Fruit fly (Drosophila melanogaster) whole organism, adult: Measurements from ENCODE around the gene Mul1.

Experiments
- CG11617 ChIP-seq: fragments of 200-800 bp; sonication (Bioruptor generic); optimal IDR thresholded peaks from 2 replicates; lab custom pipeline; 2017; ENCODE audit warnings: mild to moderate bottlenecking, missing biosample characterization, missing genetic modification reagents, missing genetic modification characterization
- CG12768 ChIP-seq: fragments of 200-800 bp; sonication (Bioruptor generic); optimal IDR thresholded peaks from 2 replicates; lab custom pipeline; 2017; ENCODE audit warnings: missing biosample characterization, missing genetic modification characterization, mild to moderate bottlenecking, moderate library complexity, missing genetic modification reagents
- CG14711 ChIP-seq: fragments of 200-800 bp; sonication (Bioruptor generic); optimal IDR thresholded peaks from 2 replicates; lab custom pipeline; 2018; ENCODE audit warnings: missing biosample characterization, mild to moderate bottlenecking, missing genetic modification characterization, moderate library complexity
- CG1620 ChIP-seq: fragments of 200-800 bp; sonication (Bioruptor generic); optimal IDR thresholded peaks from 2 replicates; lab custom pipeline; 2016; ENCODE audit warnings: missing biosample characterization, missing genetic modification characterization
- CG33017 ChIP-seq: fragments of 200-800 bp; sonication (Bioruptor generic); optimal IDR thresholded peaks from 2 replicates; lab custom pipeline; 2018; ENCODE audit warnings: missing biosample characterization, mild to moderate bottlenecking, missing genetic modification characterization, moderate library complexity
- CG5204 ChIP-seq: fragments of 200-800 bp; sonication (Bioruptor generic); optimal IDR thresholded peaks from 2 replicates; lab custom pipeline; 2016; ENCODE audit warnings: missing biosample characterization, missing genetic modification characterization
- CG7045 ChIP-seq: fragments of 200-800 bp; sonication (Bioruptor generic); optimal IDR thresholded peaks from 2 replicates; lab custom pipeline; 2017; ENCODE audit warnings: missing biosample characterization, mild to moderate bottlenecking, missing genetic modification characterization
- CG7101 ChIP-seq: fragments of 200-800 bp; sonication (Bioruptor generic); optimal IDR thresholded peaks from 2 replicates; lab custom pipeline; 2018; ENCODE audit warnings: missing biosample characterization, mild to moderate bottlenecking, missing genetic modification characterization, moderate library complexity
- Clk ChIP-seq: fragments of 200-800 bp; sonication (Bioruptor generic); optimal IDR thresholded peaks from 2 replicates; lab custom pipeline; 2017; ENCODE audit warnings: missing biosample characterization, missing genetic modification characterization
- Crg-1 ChIP-seq: fragments of 200-800 bp; sonication (Bioruptor generic); optimal IDR thresholded peaks from 2 replicates; lab custom pipeline; 2016; ENCODE audit warnings: missing biosample characterization, missing genetic modification characterization
- Hr96 ChIP-seq: fragments of 200-800 bp; sonication (Bioruptor generic); optimal IDR thresholded peaks from 2 replicates; lab custom pipeline; 2016; ENCODE audit warnings: missing biosample characterization, missing genetic modification characterization
- Mnt ChIP-seq: fragments of 200-800 bp; sonication (Bioruptor generic); optimal IDR thresholded peaks from 2 replicates; lab custom pipeline; 2016; ENCODE audit warnings: missing biosample characterization, mild to moderate bottlenecking, missing genetic modification characterization
- bab1 ChIP-seq: fragments of 200-800 bp; sonication (Bioruptor generic); optimal IDR thresholded peaks from 3 replicates; lab custom pipeline; 2019; ENCODE audit warnings: missing biosample characterization, mild to moderate bottlenecking, missing genetic modification characterization, moderate library complexity
- cic ChIP-seq: fragments of 200-800 bp; sonication (Bioruptor generic); optimal IDR thresholded peaks from 2 replicates; lab custom pipeline; 2017; ENCODE audit warnings: missing biosample characterization, mild to moderate bottlenecking, missing genetic modification characterization, moderate library complexity
- cnc ChIP-seq, 2 experiments: fragments of >200 bp; optimal IDR thresholded peaks; 2 replicates each; lab custom pipeline; 2017
- kay ChIP-seq: fragments of 200-800 bp; sonication (Bioruptor generic); peaks from one replicate; lab custom pipeline; 2016; ENCODE audit warnings: missing biosample characterization, missing genetic modification characterization, borderline replicate concordance
- ovo ChIP-seq: fragments of 200-800 bp; sonication (Bioruptor generic); optimal IDR thresholded peaks from 2 replicates; lab custom pipeline; 2016; ENCODE audit warnings: missing biosample characterization, missing genetic modification characterization
- pad ChIP-seq: fragments of 200-800 bp; sonication (Bioruptor generic); optimal IDR thresholded peaks from 3 replicates; lab custom pipeline; 2017; ENCODE audit warnings: missing biosample characterization, missing genetic modification characterization, mild to moderate bottlenecking, moderate library complexity, missing genetic modification reagents
- tj ChIP-seq: fragments of 200-800 bp; sonication (Bioruptor generic); optimal IDR thresholded peaks from 3 replicates; lab custom pipeline; 2017; ENCODE audit warnings: missing biosample characterization, mild to moderate bottlenecking, missing genetic modification characterization, moderate library complexity
- toe ChIP-seq: fragments of 200-800 bp; sonication (Bioruptor generic); optimal IDR thresholded peaks from 2 replicates; lab custom pipeline; 2016; ENCODE audit warnings: missing biosample characterization, missing genetic modification characterization

Mul1 gene

DNA sequence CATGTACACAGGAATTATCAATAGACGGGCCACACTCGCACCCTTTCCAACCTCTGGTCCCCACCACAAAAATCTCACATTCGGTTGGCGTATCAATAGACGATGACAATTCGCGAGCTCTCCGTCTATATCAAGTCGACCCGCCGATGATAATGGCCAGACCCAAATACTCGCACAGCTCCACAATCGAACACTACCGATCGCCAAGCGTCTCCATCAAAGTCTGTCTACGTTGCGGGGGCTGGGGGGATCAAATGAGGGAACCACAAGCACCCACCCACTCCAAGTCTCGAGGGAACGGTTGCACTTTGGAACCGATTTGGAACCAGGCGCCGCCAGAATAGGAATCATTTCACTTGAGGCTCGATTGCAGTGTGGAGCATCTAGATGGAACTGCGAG is 47.1 kb downstream of the Mul1 start:
- TF ChIP-seq CG14711 (no peak), pad (GFP tag; lab: Kevin White, UChicago) (no peak), Hr96 (GFP tag; lab: Kevin White, UChicago) (peak; percentile 26), cnc (optimal IDR thresholded peaks at IDR 0.05; lab: Kevin White, UChicago) (no peak), CG7045 (GFP tag; lab: Kevin White, UChicago) (no peak), CG7101 (tag; lab: Kevin White, UChicago) (no peak), kay (GFP tag; lab: Kevin White, UChicago) (peak; percentile 82), Clk (no peak), cic (peak; percentile 88), CG11617 (no peak), toe (peak; percentile 0), Crg-1 (no peak), Mnt (peak; percentile 61), bab1 (GFP tag; lab: Kevin White, UChicago) (no peak), tj (no peak), CG5204 (GFP tag; lab: Kevin White, UChicago) (no peak), CG33017 (tag; lab: Kevin White, UChicago) (no peak), CG1620 (GFP tag; lab: Kevin White, UChicago) (no peak), ovo (GFP tag; lab: Kevin White, UChicago) (no peak), CG12768 (GFP tag; lab: Kevin White, UChicago) (peak; percentile 83)

DNA sequence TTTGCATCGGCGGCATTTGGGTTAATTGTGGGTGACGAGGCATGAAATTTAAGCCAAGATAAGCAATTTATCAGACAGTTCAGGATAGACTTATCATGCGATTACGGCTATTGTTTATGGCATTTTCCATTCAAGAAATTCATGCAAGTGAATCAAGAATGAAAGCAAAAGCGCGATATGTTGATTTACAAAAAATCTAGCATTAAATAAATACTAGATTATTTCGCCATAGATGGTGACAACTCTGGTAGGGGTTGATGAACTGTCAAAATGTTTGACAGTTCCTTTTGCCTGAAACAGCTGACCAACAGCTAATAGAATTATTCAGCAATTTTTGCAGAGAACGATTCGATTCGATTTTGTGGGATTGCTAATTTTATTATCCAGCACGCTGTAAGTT is 47.8 kb downstream of the Mul1 start, which contains the start of gene CG32259:
Gene CG32259 (plus strand): TSS at position 301 of the 400 bp plus-strand sequence.
- TF ChIP-seq kay (GFP tag; lab: Kevin White, UChicago), result peak; percentile 33
- TF ChIP-seq CG12768 (GFP tag; lab: Kevin White, UChicago), result no peak
- no peak for TF ChIP-seq cnc (optimal IDR thresholded peaks at IDR 0.05; lab: Kevin White, UChicago)
- TF ChIP-seq ovo (GFP tag; lab: Kevin White, UChicago), result no peak
- no peak for TF ChIP-seq CG7045 (GFP tag; lab: Kevin White, UChicago)
- peak; percentile 42 for TF ChIP-seq CG14711
- peak; percentile 83 for TF ChIP-seq tj

dm6 chr3L:4070221-4070995 is 49.2 kb downstream of the Mul1 start:
- TF ChIP-seq kay (GFP tag; lab: Kevin White, UChicago) (peak; percentile 26), pad (GFP tag; lab: Kevin White, UChicago) (no peak), ovo (GFP tag; lab: Kevin White, UChicago) (no peak), CG33017 (tag; lab: Kevin White, UChicago) (peak; percentile 81), bab1 (GFP tag; lab: Kevin White, UChicago) (peak; percentile 47), CG11617 (no peak), CG5204 (GFP tag; lab: Kevin White, UChicago) (no peak), CG12768 (GFP tag; lab: Kevin White, UChicago) (peak; percentile 74), Hr96 (GFP tag; lab: Kevin White, UChicago) (peak; percentile 19), CG7045 (GFP tag; lab: Kevin White, UChicago) (no peak), tj (peak; percentile 17), Clk (no peak), CG7101 (tag; lab: Kevin White, UChicago) (peak; percentile 82), cic (peak; percentile 1), CG14711 (peak; percentile 76), Mnt (no peak), Crg-1 (no peak), CG1620 (GFP tag; lab: Kevin White, UChicago) (no peak), toe (no peak), cnc (optimal IDR thresholded peaks at IDR 0.05; lab: Kevin White, UChicago) (no peak)

DNA sequence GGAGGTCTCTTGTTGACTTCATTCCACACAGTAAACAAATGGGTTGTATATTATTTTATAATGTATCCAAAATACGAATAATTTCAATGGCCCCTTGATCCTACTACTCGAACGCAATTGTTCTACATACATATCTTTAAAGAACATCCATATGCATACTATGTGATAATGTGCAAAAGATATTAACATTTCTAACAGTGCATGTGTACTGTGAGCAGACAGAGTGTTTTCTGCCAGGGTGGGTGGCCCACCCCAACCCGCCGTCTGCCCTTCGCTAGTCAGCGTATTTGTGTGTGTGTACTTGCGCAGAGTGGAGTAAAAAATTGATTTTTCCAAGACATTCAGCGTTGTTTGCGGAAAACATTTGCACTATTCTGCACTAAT is 49.7 kb downstream of the Mul1 start:
- peak; percentile 66 for TF ChIP-seq CG7045 (GFP tag; lab: Kevin White, UChicago)
- TF ChIP-seq CG7101 (tag; lab: Kevin White, UChicago), result peak; percentile 52
- peak; percentile 82 for TF ChIP-seq CG5204 (GFP tag; lab: Kevin White, UChicago)
- TF ChIP-seq pad (GFP tag; lab: Kevin White, UChicago), result no peak
- TF ChIP-seq CG12768 (GFP tag; lab: Kevin White, UChicago), result peak; percentile 43
- TF ChIP-seq cnc (optimal IDR thresholded peaks at IDR 0.05; lab: Kevin White, UChicago), result no peak
- TF ChIP-seq CG11617, result peak; percentile 10
- TF ChIP-seq Mnt, result no peak
- no peak for TF ChIP-seq cic
- TF ChIP-seq kay (GFP tag; lab: Kevin White, UChicago), result no peak
- peak; percentile 72 for TF ChIP-seq toe
- no peak for TF ChIP-seq ovo (GFP tag; lab: Kevin White, UChicago)
- TF ChIP-seq CG1620 (GFP tag; lab: Kevin White, UChicago), result peak; percentile 9
- TF ChIP-seq Clk, result peak; percentile 41
- peak; percentile 22 for TF ChIP-seq CG33017 (tag; lab: Kevin White, UChicago)
- no peak for TF ChIP-seq Hr96 (GFP tag; lab: Kevin White, UChicago)
- TF ChIP-seq Crg-1, result peak; percentile 1
- peak; percentile 72 for TF ChIP-seq CG14711
- no peak for TF ChIP-seq bab1 (GFP tag; lab: Kevin White, UChicago)
- TF ChIP-seq tj, result no peak

DNA sequence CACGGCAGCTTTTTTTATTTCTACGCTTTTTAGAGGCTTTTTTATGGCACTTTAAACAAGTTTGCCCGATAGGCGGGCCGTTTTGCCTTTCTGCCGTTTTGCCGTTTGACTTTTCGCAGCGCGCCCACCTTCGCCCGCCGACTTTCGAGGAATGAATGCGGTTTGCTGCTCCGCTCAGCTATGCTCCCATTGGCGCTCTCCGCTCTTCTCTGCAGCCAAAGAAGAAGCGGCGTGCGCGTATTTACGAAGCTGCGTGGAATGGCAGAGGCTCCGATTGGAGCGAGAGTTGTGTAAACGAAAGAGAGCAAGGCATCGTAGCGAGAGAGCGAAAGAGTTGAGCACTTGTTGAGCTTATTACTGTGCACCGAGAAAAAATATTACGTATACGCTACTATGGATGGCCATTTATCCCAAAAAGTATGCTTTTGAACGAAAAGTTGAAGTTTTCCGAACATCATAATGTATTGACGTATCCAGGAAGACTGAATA is 50.3 kb downstream of the Mul1 start, which contains the start of gene wit:
Gene wit (minus strand): TSS at position 157 of the 489 bp plus-strand sequence.
- TF ChIP-seq CG33017 (tag; lab: Kevin White, UChicago), result peak; percentile 75
- TF ChIP-seq CG14711, result peak; percentile 14
- no peak for TF ChIP-seq CG5204 (GFP tag; lab: Kevin White, UChicago)
- peak; percentile 15 for TF ChIP-seq ovo (GFP tag; lab: Kevin White, UChicago)
- peak; percentile 31 for TF ChIP-seq Hr96 (GFP tag; lab: Kevin White, UChicago)
- peak; percentile 58 for TF ChIP-seq CG12768 (GFP tag; lab: Kevin White, UChicago)
- peak; percentile 42 for TF ChIP-seq CG7101 (tag; lab: Kevin White, UChicago)
- peak; percentile 34 for TF ChIP-seq cic
- TF ChIP-seq toe, result no peak
- TF ChIP-seq tj, result peak; percentile 73
- no peak for TF ChIP-seq kay (GFP tag; lab: Kevin White, UChicago)
- no peak for TF ChIP-seq pad (GFP tag; lab: Kevin White, UChicago)
- TF ChIP-seq Clk, result peak; percentile 48
- peak; percentile 32 for TF ChIP-seq bab1 (GFP tag; lab: Kevin White, UChicago)
- peak; percentile 9 for TF ChIP-seq CG7045 (GFP tag; lab: Kevin White, UChicago)
- TF ChIP-seq CG1620 (GFP tag; lab: Kevin White, UChicago), result no peak
- TF ChIP-seq cnc (optimal IDR thresholded peaks at IDR 0.05; lab: Kevin White, UChicago), result no peak
- TF ChIP-seq Mnt, result peak; percentile 83
- TF ChIP-seq CG11617, result no peak
- no peak for TF ChIP-seq Crg-1
